Fruit fly (Drosophila melanogaster): ENCODE data around the gene upd3.

upd3 gene

DNA sequence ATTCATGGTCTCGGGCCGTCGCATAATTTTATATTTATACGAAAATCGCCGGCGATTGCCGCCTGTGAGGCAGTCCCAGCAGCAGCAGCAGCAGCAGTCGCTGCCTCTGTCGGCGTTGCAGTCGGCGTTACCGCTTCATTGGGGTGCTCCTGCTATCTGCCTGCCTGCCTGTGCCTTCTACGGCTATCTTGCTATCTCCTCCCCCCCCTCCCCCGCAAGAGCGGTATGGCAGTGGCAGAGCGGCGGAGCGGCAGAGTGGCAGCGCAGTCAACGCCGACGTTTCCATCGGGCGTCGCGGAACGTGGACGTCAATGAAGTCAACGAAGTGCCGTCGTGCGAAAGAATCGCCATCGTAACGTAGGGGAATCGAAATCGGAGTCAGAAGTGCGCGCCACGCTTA is 31.9 kb upstream of the upd3 start:
- TF ChIP-seq sug (tag; optimal IDR thresholded peaks at IDR 0.05) (peak; percentile 51), gcm (GFP tag; optimal IDR thresholded peaks at IDR 0.05) (no peak), Nf-YB (GFP tag; optimal IDR thresholded peaks at IDR 0.05) (peak; percentile 26), esg (GFP tag; conservative IDR thresholded peaks at IDR 0.05) (no peak), jigr1 (GFP tag; IDR thresholded peaks at IDR 0.05) (no peak), Adf1 (GFP tag; IDR thresholded peaks at IDR 0.05) (peak; percentile 93), gsb-n (tag; optimal IDR thresholded peaks at IDR 0.05) (no peak), Neu2 (GFP tag; optimal IDR thresholded peaks at IDR 0.05; ENCODE audit: borderline replicate concordance) (no peak), crol (GFP tag; IDR thresholded peaks at IDR 0.05) (peak; percentile 91), Deaf1 (tag; optimal IDR thresholded peaks at IDR 0.05) (peak; percentile 14), grn (GFP tag; optimal IDR thresholded peaks at IDR 0.05) (no peak), Fer3 (tag; optimal IDR thresholded peaks at IDR 0.05) (no peak), GATAe (GFP tag; conservative IDR thresholded peaks at IDR 0.05) (peak; percentile 55), CG15073 (GFP tag; optimal IDR thresholded peaks at IDR 0.05) (no peak), gem (tag; optimal IDR thresholded peaks at IDR 0.05) (no peak), Eip74EF (GFP tag; optimal IDR thresholded peaks at IDR 0.05) (no peak), hbn (GFP tag; IDR thresholded peaks at IDR 0.05; ENCODE audit: partially characterized antibody) (no peak), CG3838 (GFP tag; optimal IDR thresholded peaks at IDR 0.05) (no peak), Nf-YC (tag; optimal IDR thresholded peaks at IDR 0.05) (peak; percentile 40), cwo (GFP tag; optimal IDR thresholded peaks at IDR 0.05) (peak; percentile 1), Rfx (GFP tag; IDR thresholded peaks at IDR 0.05) (no peak), Fer1 (GFP tag; optimal IDR thresholded peaks at IDR 0.05) (no peak), CHES-1-like (GFP tag; optimal IDR thresholded peaks at IDR 0.05) (no peak), seq (GFP tag; IDR thresholded peaks at IDR 0.05) (no peak), CG12391 (tag; optimal IDR thresholded peaks at IDR 0.05) (no peak)

DNA sequence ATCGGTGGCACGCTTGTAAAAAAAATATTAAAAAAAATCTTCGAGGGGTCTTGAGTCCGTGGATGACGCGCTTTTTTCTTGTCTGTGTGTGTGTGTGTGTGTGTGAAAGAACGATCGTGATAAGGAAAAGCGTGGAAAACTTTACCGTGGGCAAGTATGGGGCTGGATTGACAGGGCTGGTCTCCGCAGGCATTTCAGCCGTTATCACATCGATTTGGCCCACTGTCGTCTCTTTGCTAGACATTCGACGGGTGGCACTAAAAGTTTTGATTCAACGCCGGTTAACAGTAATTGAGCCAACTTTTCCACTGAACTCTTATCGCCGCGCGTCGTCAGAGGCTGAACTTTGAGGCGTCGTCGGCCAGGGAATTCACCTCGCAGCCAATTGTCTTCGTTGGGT is 30.2 kb upstream of the upd3 start:
- TF ChIP-seq Med (GFP tag) (peak; percentile 69), CG6765 (GFP tag; optimal IDR thresholded peaks at IDR 0.05) (no peak), sug (tag; optimal IDR thresholded peaks at IDR 0.05) (peak; percentile 30), grn (GFP tag; optimal IDR thresholded peaks at IDR 0.05) (peak; percentile 70), sqz (GFP tag; optimal IDR thresholded peaks at IDR 0.05) (peak; percentile 10), CG4707 (GFP tag; optimal IDR thresholded peaks at IDR 0.05) (peak; percentile 65), cg (GFP tag; optimal IDR thresholded peaks at IDR 0.05) (peak; percentile 16), CG6272 (GFP tag; IDR thresholded peaks at IDR 0.05) (no peak), row (GFP tag; IDR thresholded peaks at IDR 0.05) (peak; percentile 53; the same call in 2 of the 3 replicates), Nf-YB (GFP tag; optimal IDR thresholded peaks at IDR 0.05) (peak; percentile 24), Hr78 (GFP tag; optimal IDR thresholded peaks at IDR 0.05) (peak in 1 of 2 experiments; percentile 70), Adf1 (GFP tag; IDR thresholded peaks at IDR 0.05) (peak; percentile 16; the same call in 1 of the 2 replicates), sisA (GFP tag; IDR thresholded peaks at IDR 0.05) (no peak), lab (GFP tag; optimal IDR thresholded peaks at IDR 0.05) (peak; percentile 4), Deaf1 (tag; optimal IDR thresholded peaks at IDR 0.05) (peak; percentile 3), cwo (GFP tag; optimal IDR thresholded peaks at IDR 0.05) (peak; percentile 29), CG33557 (GFP tag; optimal IDR thresholded peaks at IDR 0.05) (no peak)

DNA sequence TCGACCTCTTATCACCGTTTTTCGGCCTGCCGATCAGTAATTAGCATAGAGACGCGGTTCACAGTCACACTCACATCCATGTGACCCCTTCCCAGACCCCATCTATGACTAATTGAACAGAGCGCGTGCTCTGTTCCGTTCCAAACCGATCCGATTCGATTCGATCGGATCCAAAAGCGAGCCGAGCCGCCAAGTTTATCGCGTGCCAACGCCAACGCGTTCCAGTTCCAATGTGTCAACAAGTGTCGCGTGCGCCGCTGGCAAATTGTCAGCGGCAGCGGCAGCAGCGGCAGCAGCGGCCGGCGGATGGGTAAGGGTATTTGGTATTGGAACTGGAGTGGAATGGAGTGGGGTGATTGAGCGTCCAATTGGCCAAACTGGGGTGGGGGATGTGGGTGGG is 28.8 kb upstream of the upd3 start:
- no peak for TF ChIP-seq CG13424 (tag; optimal IDR thresholded peaks at IDR 0.05)
- TF ChIP-seq Eip74EF (GFP tag; optimal IDR thresholded peaks at IDR 0.05) = no peak
- peak; percentile 42 for TF ChIP-seq Deaf1 (tag; optimal IDR thresholded peaks at IDR 0.05)
- TF ChIP-seq Trl (optimal IDR thresholded peaks at IDR 0.05) = no peak
- no peak for TF ChIP-seq Trl (GFP tag; optimal IDR thresholded peaks at IDR 0.05)
- no peak for TF ChIP-seq CG9727 (GFP tag; optimal IDR thresholded peaks at IDR 0.05)
- TF ChIP-seq NfI (GFP tag; optimal IDR thresholded peaks at IDR 0.05) = no peak
- no peak for TF ChIP-seq pnt (GFP tag; optimal IDR thresholded peaks at IDR 0.05)
- no peak for TF ChIP-seq lola (GFP tag; optimal IDR thresholded peaks at IDR 0.05)
- no peak for TF ChIP-seq CG7928 (GFP tag; optimal IDR thresholded peaks at IDR 0.05)
- no peak for TF ChIP-seq Dll (GFP tag; IDR thresholded peaks at IDR 0.05; ENCODE audit: partially characterized antibody)
- no peak for TF ChIP-seq Chrac-16 (GFP tag; optimal IDR thresholded peaks at IDR 0.05)
- no peak for TF ChIP-seq CG18011 (GFP tag; optimal IDR thresholded peaks at IDR 0.05)
- peak; percentile 6 for TF ChIP-seq lab (GFP tag; optimal IDR thresholded peaks at IDR 0.05)
- no peak for TF ChIP-seq zf30C (GFP tag; optimal IDR thresholded peaks at IDR 0.05)
